Worm (Caenorhabditis elegans) whole organism, midembryonic: ENCODE data around the gene K06B9.6.

Experiments used
- cog-1 ChIP-seq: sonication (generic microtip); optimal IDR thresholded peaks from 2 replicates; lab custom pipeline; 2016; ENCODE audit warnings: missing genetic modification characterization, missing compliant biosample characterization
- flt-1 ChIP-seq: fragments of 200-800 bp; sonication (Bioruptor generic); IDR thresholded peaks from 2 replicates; pipeline ENCODE4 v1.3.6; 2022; ENCODE audit warnings: missing genetic modification characterization, missing compliant biosample characterization
- klf-2 ChIP-seq: fragments of 200-800 bp; sonication (Bioruptor generic); conservative IDR thresholded peaks from 2 replicates; pipeline ENCODE4 v1.3.6; 2022; ENCODE audit warnings: missing genetic modification reagents, missing genetic modification characterization, missing compliant biosample characterization
- ref-1 ChIP-seq: fragments of 200-800 bp; sonication (Bioruptor generic); conservative IDR thresholded peaks from 2 replicates; pipeline ENCODE4 v1.3.6; 2022; ENCODE audit warnings: missing genetic modification reagents, missing genetic modification characterization, missing compliant biosample characterization
- ztf-23 ChIP-seq: fragments of 200-800 bp; sonication (Bioruptor generic); IDR thresholded peaks from 2 replicates; pipeline ENCODE4 v1.3.6; 2022; ENCODE audit warnings: missing genetic modification reagents, missing genetic modification characterization, missing compliant biosample characterization
- ztf-29 ChIP-seq: fragments of 200-800 bp; sonication (Bioruptor generic); IDR thresholded peaks from 2 replicates; pipeline ENCODE4 v1.3.6; 2022; ENCODE audit warnings: missing genetic modification reagents, missing genetic modification characterization, missing compliant biosample characterization

DNA sequence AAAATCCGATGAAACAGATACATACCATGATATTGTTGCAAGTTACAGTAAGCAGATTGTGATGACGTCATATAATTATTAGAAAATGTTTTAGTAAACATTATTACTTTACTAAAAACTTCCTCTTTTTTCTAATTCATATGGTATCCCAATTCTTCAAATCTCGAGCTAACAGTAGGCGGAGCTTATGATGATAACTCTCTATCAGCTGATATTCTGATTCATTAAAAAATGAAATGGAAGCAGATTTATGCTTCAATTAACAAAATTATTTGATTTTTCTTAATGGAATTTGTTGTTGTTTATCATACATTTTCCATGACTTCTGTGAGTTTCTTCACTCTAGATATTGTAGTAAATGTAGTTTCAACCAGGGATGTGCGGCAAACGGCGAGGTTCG, 7.6 kb upstream of the K06B9.6 start, which contains the start of gene pax-2:
- no peak for TF ChIP-seq ztf-23
- no peak for TF ChIP-seq cog-1 (tag; lab: Kevin White, UChicago)
- no peak for TF ChIP-seq ref-1 (GFP tag; lab: Robert Waterston, UW)
- TF ChIP-seq ztf-29 (GFP tag; lab: Robert Waterston, UW): no peak
- no peak for TF ChIP-seq flt-1 (GFP tag; lab: Robert Waterston, UW)
- TF ChIP-seq klf-2: no peak
